Worm (Caenorhabditis elegans) whole organism, late embryonic: ENCODE results near the gene T28A11.25.

Experiments used
- C08G9.2 ChIP-seq: sonication (generic microtip); optimal IDR thresholded peaks from 2 replicates; lab custom pipeline; 2016; ENCODE audit warnings: mild to moderate bottlenecking, missing genetic modification characterization, moderate library complexity, missing compliant biosample characterization
- C38D4.7 ChIP-seq: fragments of 200-800 bp; sonication (Bioruptor generic); optimal IDR thresholded peaks from 2 replicates; lab custom pipeline; 2018; ENCODE audit warnings: mild to moderate bottlenecking, missing genetic modification characterization, moderate library complexity, missing compliant biosample characterization
- K02D7.2 ChIP-seq: sonication (generic microtip); optimal IDR thresholded peaks from 2 replicates; lab custom pipeline; 2017; ENCODE audit warnings: mild to moderate bottlenecking, missing genetic modification characterization, missing compliant biosample characterization
- T23F11.4 ChIP-seq: fragments of 200-800 bp; sonication (Bioruptor generic); optimal IDR thresholded peaks from 2 replicates; lab custom pipeline; 2018; ENCODE audit warnings: mild to moderate bottlenecking, missing genetic modification characterization, missing compliant biosample characterization
- ahr-1 ChIP-seq: sonication (generic microtip); optimal IDR thresholded peaks from 2 replicates; lab custom pipeline; 2016; ENCODE audit warnings: missing genetic modification characterization, missing compliant biosample characterization
- ama-1 ChIP-seq: fragments of 150-350 bp; optimal IDR thresholded peaks from 2 replicates; lab custom pipeline; 2014
- ceh-14 ChIP-seq: sonication (generic microtip); optimal IDR thresholded peaks from 2 replicates; lab custom pipeline; 2016; ENCODE audit warnings: missing genotype, missing genetic modification characterization, missing compliant biosample characterization
- ceh-18 ChIP-seq: sonication (generic microtip); optimal IDR thresholded peaks from 2 replicates; lab custom pipeline; 2016; ENCODE audit warnings: missing genetic modification characterization, missing compliant biosample characterization
- ceh-30 ChIP-seq: fragments of 150-350 bp; optimal IDR thresholded peaks from 2 replicates; lab custom pipeline; 2014; ENCODE audit warnings: missing biosample characterization, missing genetic modification characterization
- ceh-31 ChIP-seq: sonication (generic microtip); optimal IDR thresholded peaks from 2 replicates; lab custom pipeline; 2016; ENCODE audit warnings: missing genetic modification characterization, missing compliant biosample characterization
- ceh-34 ChIP-seq: sonication (generic microtip); optimal IDR thresholded peaks from 2 replicates; lab custom pipeline; 2016; ENCODE audit warnings: mild to moderate bottlenecking, missing genetic modification characterization, missing compliant biosample characterization
- ceh-45 ChIP-seq: fragments of 200-800 bp; sonication (Bioruptor generic); IDR thresholded peaks from 2 replicates; pipeline ENCODE4 v1.3.6; 2022; ENCODE audit warnings: missing genetic modification reagents, missing genetic modification characterization, missing compliant biosample characterization
- ceh-6 ChIP-seq: fragments of 200-800 bp; sonication (Bioruptor generic); optimal IDR thresholded peaks from 2 replicates; lab custom pipeline; 2018; ENCODE audit warnings: mild to moderate bottlenecking, missing genetic modification characterization, missing compliant biosample characterization
- ceh-9 ChIP-seq: sonication (generic microtip); optimal IDR thresholded peaks from 2 replicates; lab custom pipeline; 2016; ENCODE audit warnings: mild to moderate bottlenecking, missing genetic modification characterization, inconsistent platforms, missing compliant biosample characterization
- che-1 ChIP-seq: sonication (generic microtip); optimal IDR thresholded peaks from 2 replicates; lab custom pipeline; 2016; ENCODE audit warnings: mild to moderate bottlenecking, missing genetic modification characterization, missing compliant biosample characterization
- ets-4 ChIP-seq: sonication (generic microtip); optimal IDR thresholded peaks from 2 replicates; lab custom pipeline; 2016; ENCODE audit warnings: missing genetic modification characterization, missing compliant biosample characterization
- eyg-1 ChIP-seq: sonication (generic microtip); optimal IDR thresholded peaks from 2 replicates; lab custom pipeline; 2016; ENCODE audit warnings: missing genotype, missing genetic modification characterization, missing compliant biosample characterization
- fax-1 ChIP-seq: sonication (generic microtip); optimal IDR thresholded peaks from 2 replicates; lab custom pipeline; 2016; ENCODE audit warnings: missing genotype, missing genetic modification characterization, missing compliant biosample characterization
- fkh-10 ChIP-seq: fragments of 150-350 bp; optimal IDR thresholded peaks from 2 replicates; lab custom pipeline; 2014; ENCODE audit warnings: missing biosample characterization, missing genetic modification reagents, missing genetic modification characterization
- hlh-15 ChIP-seq: sonication (generic microtip); optimal IDR thresholded peaks from 2 replicates; lab custom pipeline; 2016; ENCODE audit warnings: missing genetic modification characterization, missing compliant biosample characterization
- hlh-30 ChIP-seq: sonication (generic microtip); optimal IDR thresholded peaks from 2 replicates; lab custom pipeline; 2017; ENCODE audit warnings: antibody characterized with exemption, missing genetic modification characterization, missing compliant biosample characterization; ENCODE audit not compliant: insufficient read depth
- hlh-6 ChIP-seq: sonication (generic microtip); optimal IDR thresholded peaks from 2 replicates; lab custom pipeline; 2016; ENCODE audit warnings: missing genotype, missing genetic modification characterization, missing compliant biosample characterization
- hlh-8 ChIP-seq: sonication (generic microtip); optimal IDR thresholded peaks from 2 replicates; lab custom pipeline; 2016; ENCODE audit warnings: missing genotype, missing genetic modification characterization, missing compliant biosample characterization
- lim-6 ChIP-seq: sonication (generic microtip); optimal IDR thresholded peaks from 2 replicates; lab custom pipeline; 2016; ENCODE audit warnings: missing genetic modification characterization, missing compliant biosample characterization
- lin-11 ChIP-seq: fragments of 200-800 bp; sonication (Bioruptor generic); optimal IDR thresholded peaks from 2 replicates; lab custom pipeline; 2018; ENCODE audit warnings: mild to moderate bottlenecking, missing genetic modification characterization, missing compliant biosample characterization
- madf-2 ChIP-seq: sonication (generic microtip); optimal IDR thresholded peaks from 2 replicates; lab custom pipeline; 2017; ENCODE audit warnings: missing genetic modification characterization, missing compliant biosample characterization
- mec-3 ChIP-seq: sonication (generic microtip); optimal IDR thresholded peaks from 2 replicates; lab custom pipeline; 2016; ENCODE audit warnings: borderline replicate concordance, missing genetic modification characterization, missing compliant biosample characterization
- nhr-11 ChIP-seq: fragments of 150-350 bp; optimal IDR thresholded peaks from 2 replicates; lab custom pipeline; 2014; ENCODE audit warnings: missing biosample characterization, missing genetic modification characterization
- nhr-232 ChIP-seq: sonication (generic microtip); optimal IDR thresholded peaks from 2 replicates; lab custom pipeline; 2016; ENCODE audit warnings: missing genetic modification characterization, missing compliant biosample characterization
- pqm-1 ChIP-seq: sonication (generic microtip); optimal IDR thresholded peaks from 2 replicates; lab custom pipeline; 2016; ENCODE audit warnings: missing genetic modification characterization, missing compliant biosample characterization
- ref-2 ChIP-seq: sonication (generic microtip); optimal IDR thresholded peaks from 2 replicates; lab custom pipeline; 2016; ENCODE audit warnings: missing genetic modification characterization, missing compliant biosample characterization
- rnt-1 ChIP-seq: sonication (generic microtip); optimal IDR thresholded peaks from 2 replicates; lab custom pipeline; 2016; ENCODE audit warnings: missing genetic modification characterization, missing compliant biosample characterization
- sdc-2 ChIP-seq: sonication (generic microtip); optimal IDR thresholded peaks from 2 replicates; lab custom pipeline; 2016; ENCODE audit warnings: missing genotype, missing genetic modification characterization, missing compliant biosample characterization
- sox-2 ChIP-seq: fragments of 200-800 bp; sonication (Bioruptor generic); IDR thresholded peaks from 2 replicates; pipeline ENCODE4 v1.3.6; 2022; ENCODE audit warnings: missing genetic modification reagents, missing genetic modification characterization, missing compliant biosample characterization
- sox-4 ChIP-seq: sonication (generic microtip); optimal IDR thresholded peaks from 2 replicates; lab custom pipeline; 2017; ENCODE audit warnings: mild to moderate bottlenecking, missing genetic modification characterization, inconsistent platforms, missing compliant biosample characterization
- tbx-2 ChIP-seq: sonication (generic microtip); optimal IDR thresholded peaks from 2 replicates; lab custom pipeline; 2016; ENCODE audit warnings: missing genetic modification characterization, missing compliant biosample characterization
- tbx-7 ChIP-seq: sonication (generic microtip); optimal IDR thresholded peaks from 2 replicates; lab custom pipeline; 2016; ENCODE audit warnings: missing genotype, missing genetic modification characterization, missing compliant biosample characterization
- ttx-3 ChIP-seq: sonication (generic microtip); optimal IDR thresholded peaks from 2 replicates; lab custom pipeline; 2016; ENCODE audit warnings: missing genetic modification reagents, missing genetic modification characterization, missing compliant biosample characterization
- unc-3 ChIP-seq, 2 experiments: fragments of 200-800 bp in 1 of 2; sonication (Bioruptor generic) in 1 of 2; sonication (generic microtip) in 1 of 2; conservative IDR thresholded peaks in 1 of 2; optimal IDR thresholded peaks in 1 of 2; 2 replicates each; pipeline versions ENCODE4 v1.3.6 to Lab custom; 2016 to 2022; ENCODE audit warnings: missing compliant biosample characterization in 2 of 2, missing genetic modification characterization in 2 of 2, missing genetic modification reagents in 1 of 2
- unc-55 ChIP-seq: sonication (generic microtip); optimal IDR thresholded peaks from 2 replicates; lab custom pipeline; 2017; ENCODE audit warnings: missing biosample characterization, missing genetic modification reagents, missing genetic modification characterization
- zip-5 ChIP-seq: sonication (generic microtip); optimal IDR thresholded peaks from 2 replicates; lab custom pipeline; 2016; ENCODE audit warnings: missing genetic modification characterization, missing compliant biosample characterization
- ztf-16 ChIP-seq: sonication (generic microtip); optimal IDR thresholded peaks from 2 replicates; lab custom pipeline; 2017; ENCODE audit warnings: missing genetic modification characterization, missing compliant biosample characterization

The T28A11.25 gene

DNA sequence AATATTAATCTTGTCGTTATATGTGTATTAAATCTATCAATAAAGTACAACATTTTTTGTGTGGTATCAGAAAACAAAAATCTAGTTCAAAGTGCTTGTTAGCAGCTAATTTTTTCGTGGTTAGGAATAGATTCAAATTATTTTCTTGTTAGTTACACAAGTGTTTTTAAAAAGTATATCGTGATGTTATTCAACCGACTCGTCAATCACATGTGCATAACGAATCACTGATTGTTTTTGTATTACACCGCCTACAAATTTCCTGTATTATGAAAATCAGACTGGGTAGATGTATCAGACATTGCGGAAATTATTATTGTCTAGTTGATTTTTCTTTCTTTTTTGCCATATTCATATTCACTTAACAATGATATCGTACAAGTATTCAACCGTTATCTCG, 1.3 kb downstream of the T28A11.25 start, which contains the start of gene str-64:
str-64 (plus strand) TSS at position 301 of the 400 bp plus-strand sequence.
- no peak for TF ChIP-seq che-1
- TF ChIP-seq ahr-1 (tag; lab: Kevin White, UChicago): no peak
- TF ChIP-seq nhr-11 (tag; lab: Kevin White, UChicago): no peak
- no peak for TF ChIP-seq ceh-14 (tag; lab: Kevin White, UChicago)
- TF ChIP-seq sox-2 (GFP tag; lab: Robert Waterston, UW): no peak
- no peak for TF ChIP-seq C08G9.2
- TF ChIP-seq ceh-31 (tag; lab: Kevin White, UChicago): no peak
- TF ChIP-seq C38D4.7: no peak
- no peak for TF ChIP-seq unc-55
- TF ChIP-seq ama-1 (lab: Kevin White, UChicago): no peak
- TF ChIP-seq ref-2 (tag; lab: Kevin White, UChicago): no peak
- no peak for TF ChIP-seq ttx-3 (tag; lab: Kevin White, UChicago)

DNA sequence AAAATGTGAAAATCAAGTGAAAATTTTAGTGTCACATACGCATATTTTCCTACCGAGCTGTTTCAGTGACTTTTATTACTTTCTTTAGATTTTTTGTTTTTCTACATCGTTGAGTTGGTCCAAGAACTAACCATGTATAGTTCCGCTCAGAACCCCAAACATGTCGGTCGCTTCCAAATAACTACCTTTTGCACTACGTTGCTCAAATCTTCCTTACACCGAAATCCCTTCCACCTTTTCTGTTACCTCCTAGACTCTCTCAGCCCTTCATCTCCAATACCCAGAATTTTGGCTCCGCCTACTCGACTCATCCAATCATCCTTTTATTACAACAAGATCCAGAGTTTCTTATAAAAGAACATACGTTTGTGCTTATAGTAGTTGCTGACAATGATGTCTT, 3.0 kb downstream of the T28A11.25 start, which contains the start of gene F35F10.5:
F35F10.5 (plus strand) TSS at position 301 of the 400 bp plus-strand sequence.
- no peak for TF ChIP-seq tbx-2 (tag; lab: Kevin White, UChicago)
- TF ChIP-seq, all 69 proteins: peak for 0

DNA sequence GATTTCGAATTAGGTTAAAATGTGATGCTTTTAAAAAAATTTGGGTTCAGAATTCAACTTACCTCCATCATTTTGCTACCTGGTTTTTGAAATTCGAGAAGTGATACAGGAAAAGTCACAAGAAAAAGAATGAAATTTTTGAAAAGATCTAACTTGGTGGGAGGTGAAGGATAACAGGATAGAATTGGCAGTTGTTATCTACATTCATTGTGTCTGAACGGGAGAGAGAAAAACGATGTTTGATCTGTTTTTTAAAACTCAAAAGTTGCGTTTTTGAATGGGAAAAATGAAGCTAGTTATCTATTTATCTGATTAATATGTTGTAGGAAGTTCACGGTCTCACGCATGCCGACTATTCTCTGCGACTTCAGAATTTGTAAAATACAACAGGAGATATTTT, 5.7 kb downstream of the T28A11.25 start, which contains the start of gene F35F10.7:
F35F10.7 (minus strand) TSS at position 101 of the 400 bp plus-strand sequence.
- TF ChIP-seq lin-11 (tag; lab: Kevin White, UChicago) (no peak), ceh-18 (tag; lab: Kevin White, UChicago) (no peak), ama-1 (lab: Kevin White, UChicago) (no peak), ahr-1 (tag; lab: Kevin White, UChicago) (no peak), ceh-34 (tag; lab: Kevin White, UChicago) (no peak), sox-4 (tag; lab: Kevin White, UChicago) (no peak), nhr-232 (tag; lab: Kevin White, UChicago) (no peak)

DNA sequence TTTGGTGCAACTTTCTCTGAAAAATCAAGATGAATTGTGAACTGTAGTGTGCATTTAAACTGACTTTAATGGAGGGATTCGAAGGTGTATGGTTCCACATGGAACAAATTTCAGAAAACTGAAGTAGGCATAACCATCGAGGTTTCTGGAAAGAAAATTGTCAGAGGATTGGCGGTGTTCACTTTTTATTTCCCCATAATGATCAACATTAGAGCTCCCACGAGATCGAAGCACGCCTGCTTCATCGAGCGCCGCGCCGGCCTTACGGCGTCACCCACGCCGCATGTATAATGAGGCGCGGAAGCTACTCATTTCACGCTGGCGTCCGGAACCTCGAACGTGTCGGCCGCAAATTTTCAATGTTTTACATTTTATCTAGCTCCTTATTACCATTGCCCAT, 6.5 kb downstream of the T28A11.25 start:
- TF ChIP-seq pqm-1 (tag; lab: Kevin White, UChicago) (no peak), nhr-232 (tag; lab: Kevin White, UChicago) (no peak), ceh-18 (tag; lab: Kevin White, UChicago) (no peak)

DNA sequence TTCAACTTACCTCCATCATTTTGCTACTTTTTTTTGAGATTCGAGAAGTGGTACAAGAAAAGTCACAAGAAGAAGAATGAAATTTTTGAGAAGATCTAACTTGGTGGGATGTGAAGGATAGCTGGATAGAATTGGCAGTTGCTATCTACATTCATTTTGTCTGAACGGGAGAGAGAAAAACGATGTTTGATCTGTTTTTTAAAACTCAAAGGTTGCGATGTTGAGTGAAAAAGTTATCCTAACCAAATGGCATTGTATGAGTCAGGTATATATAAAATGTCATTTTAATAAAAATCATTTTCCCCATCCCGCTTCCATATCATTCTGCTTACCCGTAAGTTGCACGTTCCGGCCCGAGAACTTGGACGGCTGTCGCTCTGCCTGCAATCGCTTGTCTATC, 7.6 kb downstream of the T28A11.25 start, which contains the start of gene F35F10.6:
F35F10.6 (minus strand) TSS at position 101 of the 400 bp plus-strand sequence.
- TF ChIP-seq fax-1 (tag; lab: Kevin White, UChicago) (no peak), ets-4 (tag; lab: Kevin White, UChicago) (no peak), fkh-10 (no peak), ceh-6 (GFP tag; lab: Kevin White, UChicago) (no peak), ceh-14 (tag; lab: Kevin White, UChicago) (no peak), K02D7.2 (tag; lab: Kevin White, UChicago) (no peak), ceh-45 (GFP tag; lab: Robert Waterston, UW) (no peak), hlh-30 (tag; lab: Kevin White, UChicago) (no peak), ceh-30 (no peak), tbx-7 (tag; lab: Kevin White, UChicago) (no peak), mec-3 (tag; lab: Kevin White, UChicago) (no peak), sox-4 (tag; lab: Kevin White, UChicago) (no peak), ceh-9 (tag; lab: Kevin White, UChicago) (no peak), nhr-232 (tag; lab: Kevin White, UChicago) (no peak), rnt-1 (tag; lab: Kevin White, UChicago) (no peak), ztf-16 (tag; lab: Kevin White, UChicago) (no peak)

DNA sequence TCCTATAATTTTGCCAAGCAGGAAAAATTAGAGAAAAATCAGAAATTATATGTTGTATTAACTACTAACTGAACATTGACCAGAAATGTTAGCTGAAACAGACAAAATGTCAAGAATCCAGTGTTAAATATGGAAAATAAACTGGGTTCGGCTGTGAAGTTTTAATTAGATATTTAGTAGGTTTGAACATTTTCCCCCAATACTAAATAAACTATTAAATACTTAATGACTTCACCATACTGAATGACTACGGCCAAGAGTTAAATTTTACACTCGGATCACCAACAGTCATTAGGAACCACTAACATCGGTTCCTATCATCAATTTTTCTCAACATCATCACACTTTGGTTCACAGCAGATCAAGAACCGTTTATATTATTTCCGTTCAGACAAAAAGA, 13.7 kb downstream of the T28A11.25 start:
- TF ChIP-seq ttx-3 (tag; lab: Kevin White, UChicago) (no peak), sdc-2 (tag; lab: Kevin White, UChicago) (no peak), T23F11.4 (no peak), tbx-7 (tag; lab: Kevin White, UChicago) (no peak), sox-2 (GFP tag; lab: Robert Waterston, UW) (no peak), madf-2 (no peak), hlh-8 (tag; lab: Kevin White, UChicago) (no peak), hlh-6 (no peak), eyg-1 (tag; lab: Kevin White, UChicago) (no peak), unc-3 (GFP tag; conservative IDR thresholded peaks at IDR 0.05; lab: Robert Waterston, UW) (no peak), unc-3 (tag; optimal IDR thresholded peaks at IDR 0.05; lab: Kevin White, UChicago) (no peak), hlh-15 (no peak), C38D4.7 (no peak), zip-5 (tag; lab: Kevin White, UChicago) (no peak), lim-6 (tag; lab: Kevin White, UChicago) (no peak), ceh-34 (tag; lab: Kevin White, UChicago) (no peak), K02D7.2 (tag; lab: Kevin White, UChicago) (no peak)
- TF ChIP-seq, all 69 proteins: peak for 0
